Fruit fly (Drosophila melanogaster) whole organism: Measurements from ENCODE around the gene CG42655.

Experiments used
- CG8478 ChIP-seq: fragments of >200 bp; optimal IDR thresholded peaks from 2 replicates; lab custom pipeline; 2018; ENCODE audit warnings: inconsistent platforms
- Dll ChIP-seq: fragments of >200 bp; optimal IDR thresholded peaks from 2 replicates; lab custom pipeline; 2017
- EcR ChIP-seq, 2 experiments: fragments of >200 bp; optimal IDR thresholded peaks; 2 replicates each; lab custom pipeline; 2017; ENCODE audit warnings: missing biosample characterization in 2 of 2, missing genetic modification characterization in 2 of 2, missing genetic modification reagents in 2 of 2
- pan ChIP-seq: fragments of >200 bp; optimal IDR thresholded peaks from 2 replicates; lab custom pipeline; 2017
- usp ChIP-seq: fragments of >200 bp; optimal IDR thresholded peaks from 2 replicates; lab custom pipeline; 2017; ENCODE audit warnings: missing biosample characterization, missing genetic modification characterization, mixed read lengths

- TF ChIP-seq CG8478 (no peak), pan (lab: Kevin White, UChicago) (no peak), EcR (GFP tag; optimal IDR thresholded peaks at IDR 0.05; lab: Kevin White, UChicago) (no peak), Dll (lab: Kevin White, UChicago) (no peak), usp (no peak)
These were observed 24.3 kb downstream of the CG42655 start for dm6 chr3L:19929051-19929718.
